Fruit fly (Drosophila melanogaster): ENCODE results near the gene ems.

ems gene

DNA sequence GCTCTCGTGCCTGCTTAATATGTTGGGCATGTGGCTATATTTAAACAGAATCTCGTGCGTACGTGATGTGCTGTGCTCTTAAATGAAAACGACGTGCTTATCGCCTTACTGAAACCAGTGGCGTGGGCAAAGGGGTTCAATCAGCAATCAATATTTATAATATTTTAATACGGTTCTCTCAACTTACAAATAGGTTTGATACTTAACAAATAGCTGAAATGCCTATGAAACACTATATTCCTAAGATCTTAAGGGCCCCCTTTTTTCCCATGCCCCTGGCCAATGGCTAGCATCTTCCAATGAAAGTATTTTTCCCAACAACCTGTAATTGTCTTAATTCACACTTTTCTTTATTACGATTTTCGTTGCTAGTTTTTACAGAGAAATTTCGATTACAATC is 14.0 kb downstream of the ems start (continued):
- TF ChIP-seq klu (GFP tag; IDR thresholded peaks at IDR 0.05) (peak; percentile 63), H2.0 (GFP tag; IDR thresholded peaks at IDR 0.05) (peak; percentile 71), Myb (GFP tag; optimal IDR thresholded peaks at IDR 0.05) (no peak), CG18619 (GFP tag; optimal IDR thresholded peaks at IDR 0.05) (peak; percentile 31), stwl (tag; optimal IDR thresholded peaks at IDR 0.05) (no peak), CG1024 (GFP tag; IDR thresholded peaks at IDR 0.05) (peak; percentile 59), bbx (GFP tag; IDR thresholded peaks at IDR 0.05; ENCODE audit: partially characterized antibody) (no peak), CG32532 (GFP tag; IDR thresholded peaks at IDR 0.05) (peak; percentile 79), Sin3A (optimal IDR thresholded peaks at IDR 0.05) (no peak), dmrt99B (tag; optimal IDR thresholded peaks at IDR 0.05) (peak; percentile 71), seq (GFP tag; IDR thresholded peaks at IDR 0.05) (peak; percentile 43; the same call in 1 of the 2 replicates), MTF-1 (GFP tag; optimal IDR thresholded peaks at IDR 0.05; ENCODE audit: borderline replicate concordance) (peak; percentile 53), org-1 (GFP tag; optimal IDR thresholded peaks at IDR 0.05) (peak; percentile 45), psq (GFP tag; optimal IDR thresholded peaks at IDR 0.05) (peak; percentile 17), insv (GFP tag; optimal IDR thresholded peaks at IDR 0.05) (no peak), nerfin-1 (tag; optimal IDR thresholded peaks at IDR 0.05) (peak; percentile 53), sens (GFP tag) (peak; percentile 96), Oaz (GFP tag; IDR thresholded peaks at IDR 0.05) (peak; percentile 33; the same call in 1 of the 2 replicates), CG9609 (GFP tag; optimal IDR thresholded peaks at IDR 0.05) (no peak), croc (GFP tag; conservative IDR thresholded peaks at IDR 0.05) (peak; percentile 62; the same call in 2 of the 3 replicates), Nf-YC (tag; optimal IDR thresholded peaks at IDR 0.05) (no peak), Sry-δ (GFP tag; optimal IDR thresholded peaks at IDR 0.05) (no peak), Blimp-1 (GFP tag; optimal IDR thresholded peaks at IDR 0.05) (peak; percentile 82), CG13424 (tag; optimal IDR thresholded peaks at IDR 0.05) (peak; percentile 73), aop (GFP tag; IDR thresholded peaks at IDR 0.05) (no peak), en (GFP tag; optimal IDR thresholded peaks at IDR 0.05) (peak; percentile 36), peb (GFP tag; IDR thresholded peaks at IDR 0.05) (0 out of 2 replicates have a peak, but pooled peaks have one; percentile 26), Doc2 (GFP tag; IDR thresholded peaks at IDR 0.05) (0 out of 2 replicates have a peak, but pooled peaks have one; percentile 29), lmd (GFP tag; IDR thresholded peaks at IDR 0.05) (peak; percentile 85), caup (GFP tag; optimal IDR thresholded peaks at IDR 0.05; ENCODE audit: severe bottlenecking) (peak; percentile 12), NK7.1 (GFP tag; optimal IDR thresholded peaks at IDR 0.05) (peak; percentile 2), dpn (GFP tag; optimal IDR thresholded peaks at IDR 0.05) (peak; percentile 31 to 78), CG7357 (GFP tag; IDR thresholded peaks at IDR 0.05) (peak; percentile 47; the same call in 1 of the 3 replicates), jing (GFP tag; optimal IDR thresholded peaks at IDR 0.05) (peak; percentile 20), run (tag; optimal IDR thresholded peaks at IDR 0.05) (no peak), shn (GFP tag; optimal IDR thresholded peaks at IDR 0.05) (peak; percentile 3), CrebB (tag; optimal IDR thresholded peaks at IDR 0.05) (peak; percentile 13), toy (GFP tag; IDR thresholded peaks at IDR 0.05) (no peak), Mad (GFP tag; optimal IDR thresholded peaks at IDR 0.05) (peak; percentile 49), Kr (GFP tag; optimal IDR thresholded peaks at IDR 0.05) (no peak), fd96Cb (tag; optimal IDR thresholded peaks at IDR 0.05) (peak; percentile 69), CG11695 (GFP tag; IDR thresholded peaks at IDR 0.05) (peak; percentile 75), Aef1 (GFP tag; IDR thresholded peaks at IDR 0.05) (peak; percentile 52; the same call in 1 of the 3 replicates), vfl (GFP tag; optimal IDR thresholded peaks at IDR 0.05) (no peak), dysf (GFP tag; IDR thresholded peaks at IDR 0.05) (peak; percentile 85), CG33557 (GFP tag; optimal IDR thresholded peaks at IDR 0.05) (peak; percentile 71), Hmr (GFP tag; optimal IDR thresholded peaks at IDR 0.05) (peak; percentile 41), Opbp (GFP tag; IDR thresholded peaks at IDR 0.05; ENCODE audit: partially characterized antibody) (no peak), Elba2 (GFP tag; optimal IDR thresholded peaks at IDR 0.05) (peak; percentile 56), CG34224 (GFP tag; IDR thresholded peaks at IDR 0.05; ENCODE audit: partially characterized antibody) (no peak), CG11398 (GFP tag; optimal IDR thresholded peaks at IDR 0.05) (no peak)

All from whole organism, embryonic.